Worm (Caenorhabditis elegans): Measurements from ENCODE around the gene F55C5.17.
A peak's percentile ranks its signal among the peaks of the same experiment; 100 is the strongest.

Gene F55C5.17

DNA sequence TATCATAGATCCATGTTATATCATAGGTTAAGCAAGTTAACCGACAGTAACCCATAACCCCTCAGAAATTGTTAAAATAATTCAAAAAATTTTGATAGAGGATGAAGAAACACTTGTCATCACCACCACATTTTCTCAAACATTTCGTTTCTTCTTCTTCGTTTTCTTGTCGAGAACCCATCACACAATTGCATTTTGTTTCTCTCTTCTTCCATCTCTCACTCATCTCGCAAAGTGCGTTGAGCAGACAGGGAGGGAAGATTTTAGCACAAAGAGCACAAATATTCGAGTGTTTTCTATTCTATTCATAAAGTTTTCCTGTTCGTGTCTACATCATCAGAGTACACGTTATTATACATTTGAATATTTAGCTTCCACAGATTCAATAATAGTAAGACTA is 12.1 kb downstream of the F55C5.17 start (continued):
- no peak for TF ChIP-seq unc-130 (GFP tag; optimal IDR thresholded peaks at IDR 0.05)
- TF ChIP-seq madf-6 (GFP tag; IDR thresholded peaks at IDR 0.05) = 0 out of 2 replicates have a peak, but pooled peaks have one; percentile 7
- TF ChIP-seq nhr-120 (GFP tag; IDR thresholded peaks at IDR 0.05) = no peak
- no peak for TF ChIP-seq zim-3 (tag; optimal IDR thresholded peaks at IDR 0.05)
- TF ChIP-seq unc-62 (GFP tag; optimal IDR thresholded peaks at IDR 0.05) = no peak
- no peak for TF ChIP-seq bed-1 (GFP tag; IDR thresholded peaks at IDR 0.05)
- no peak for TF ChIP-seq nfya-2 (GFP tag; IDR thresholded peaks at IDR 0.05)
- no peak for TF ChIP-seq B0019.2 (GFP tag; conservative IDR thresholded peaks at IDR 0.05)
- TF ChIP-seq egl-44 (GFP tag; IDR thresholded peaks at IDR 0.05) = no peak
- no peak for TF ChIP-seq F23B12.7 (tag; optimal IDR thresholded peaks at IDR 0.05; ENCODE audit: insufficient read depth)
- TF ChIP-seq snpc-1.3 (tag; optimal IDR thresholded peaks at IDR 0.05; ENCODE audit: insufficient read depth) = peak; percentile 32
- no peak for TF ChIP-seq attf-5 (GFP tag; optimal IDR thresholded peaks at IDR 0.05)
- no peak for TF ChIP-seq ama-1 (optimal IDR thresholded peaks at IDR 0.05)
- no peak for TF ChIP-seq ama-1 (GFP tag; optimal IDR thresholded peaks at IDR 0.05)
- TF ChIP-seq akir-1 (GFP tag; optimal IDR thresholded peaks at IDR 0.05) = no peak
- TF ChIP-seq ceh-100 (GFP tag; IDR thresholded peaks at IDR 0.05) = no peak
- TF ChIP-seq F37B4.10 (GFP tag; IDR thresholded peaks at IDR 0.05) = no peak
- TF ChIP-seq ets-4 (GFP tag; optimal IDR thresholded peaks at IDR 0.05) = no peak
- TF ChIP-seq rec-8 (tag; optimal IDR thresholded peaks at IDR 0.05) = no peak
- TF ChIP-seq C17E4.6 (GFP tag; IDR thresholded peaks at IDR 0.05) = no peak
- TF ChIP-seq ZK185.1 (tag; optimal IDR thresholded peaks at IDR 0.05; ENCODE audit: poor library complexity, severe bottlenecking) = no peak
- TF ChIP-seq lag-1 (GFP tag; IDR thresholded peaks at IDR 0.05) = no peak
- TF ChIP-seq sdz-38 (tag; optimal IDR thresholded peaks at IDR 0.05) = no peak
- no peak for TF ChIP-seq ztf-3 (GFP tag; optimal IDR thresholded peaks at IDR 0.05)
- TF ChIP-seq attf-3 (GFP tag; conservative IDR thresholded peaks at IDR 0.05) = peak; percentile 43; the same call in 1 of the 2 replicates
- no peak for TF ChIP-seq repo-1 (tag; optimal IDR thresholded peaks at IDR 0.05)
- TF ChIP-seq efl-1 (GFP tag; optimal IDR thresholded peaks at IDR 0.05) = no peak
- TF ChIP-seq Y53G8AR.9 (GFP tag; conservative IDR thresholded peaks at IDR 0.05) = no peak
- no peak for TF ChIP-seq hmg-1.2 (GFP tag; IDR thresholded peaks at IDR 0.05)
- TF ChIP-seq mcd-1 (GFP tag; IDR thresholded peaks at IDR 0.05) = no peak
- TF ChIP-seq ztf-28 (GFP tag; IDR thresholded peaks at IDR 0.05) = no peak
- TF ChIP-seq nfyb-1 (GFP tag; IDR thresholded peaks at IDR 0.05) = 0 out of 2 replicates have a peak, but pooled peaks have one; percentile 44
- no peak for TF ChIP-seq lin-35 (GFP tag; optimal IDR thresholded peaks at IDR 0.05)

DNA sequence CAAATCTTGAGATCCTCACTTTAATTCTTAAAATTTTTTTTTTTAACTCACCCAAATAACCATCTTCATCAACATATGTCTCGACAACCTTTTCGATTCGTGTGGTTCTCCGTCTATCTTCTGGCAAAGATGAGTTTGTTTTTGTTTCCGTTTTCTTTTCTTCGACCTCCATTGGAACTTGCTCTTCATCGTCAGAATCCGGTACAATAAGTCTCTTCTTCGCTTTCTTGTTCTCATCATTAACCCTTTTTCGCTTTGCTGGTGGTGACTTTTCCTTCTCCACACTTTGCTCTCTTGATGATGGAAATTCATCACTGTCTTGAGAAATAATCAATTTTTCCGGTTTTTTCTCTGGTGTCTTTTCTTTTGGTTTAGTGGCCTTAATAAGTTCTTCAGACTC is 13.7 kb downstream of the F55C5.17 start:
- TF ChIP-seq nfya-1 (tag; optimal IDR thresholded peaks at IDR 0.05; ENCODE audit: borderline replicate concordance, insufficient read depth) (no peak), F33H1.4 (GFP tag; IDR thresholded peaks at IDR 0.05) (no peak), Y56A3A.18 (GFP tag; IDR thresholded peaks at IDR 0.05) (no peak), bed-1 (GFP tag; IDR thresholded peaks at IDR 0.05) (no peak), rpc-1 (optimal IDR thresholded peaks at IDR 0.05) (no peak), rpc-1 (tag; optimal IDR thresholded peaks at IDR 0.05) (no peak), mxl-1 (tag; optimal IDR thresholded peaks at IDR 0.05) (no peak), F37B4.10 (GFP tag; IDR thresholded peaks at IDR 0.05) (no peak), Y79H2A.3 (GFP tag; conservative IDR thresholded peaks at IDR 0.05) (no peak), nhr-90 (tag; optimal IDR thresholded peaks at IDR 0.05) (no peak), F49E8.2 (tag; optimal IDR thresholded peaks at IDR 0.05; ENCODE audit: insufficient read depth) (no peak), unc-62 (GFP tag; optimal IDR thresholded peaks at IDR 0.05) (no peak), C17E4.6 (GFP tag; IDR thresholded peaks at IDR 0.05) (no peak)

Measured in whole organism, young adult.